Worm (Caenorhabditis elegans): ENCODE data around the gene F22F7.2.

- no peak for TF ChIP-seq him-1 (tag; optimal IDR thresholded peaks at IDR 0.05)
- no peak for TF ChIP-seq dao-5 (tag; optimal IDR thresholded peaks at IDR 0.05)
- no peak for TF ChIP-seq W03F9.2 (tag; optimal IDR thresholded peaks at IDR 0.05)
Observed at ce11 chrV:2081269-2081668, 41.3 kb upstream of the F22F7.2 start.
